Fruit fly (Drosophila melanogaster) whole organism, adult: ENCODE measurements around the gene twf.

Experiments used
- CG11617 ChIP-seq: fragments of 200-800 bp; sonication (Bioruptor generic); optimal IDR thresholded peaks from 2 replicates; lab custom pipeline; 2017; ENCODE audit warnings: mild to moderate bottlenecking, missing biosample characterization, missing genetic modification reagents, missing genetic modification characterization
- CG12768 ChIP-seq: fragments of 200-800 bp; sonication (Bioruptor generic); optimal IDR thresholded peaks from 2 replicates; lab custom pipeline; 2017; ENCODE audit warnings: missing biosample characterization, missing genetic modification characterization, mild to moderate bottlenecking, moderate library complexity, missing genetic modification reagents
- CG14711 ChIP-seq: fragments of 200-800 bp; sonication (Bioruptor generic); optimal IDR thresholded peaks from 2 replicates; lab custom pipeline; 2018; ENCODE audit warnings: missing biosample characterization, mild to moderate bottlenecking, missing genetic modification characterization, moderate library complexity
- CG1620 ChIP-seq: fragments of 200-800 bp; sonication (Bioruptor generic); optimal IDR thresholded peaks from 2 replicates; lab custom pipeline; 2016; ENCODE audit warnings: missing biosample characterization, missing genetic modification characterization
- CG33017 ChIP-seq: fragments of 200-800 bp; sonication (Bioruptor generic); optimal IDR thresholded peaks from 2 replicates; lab custom pipeline; 2018; ENCODE audit warnings: missing biosample characterization, mild to moderate bottlenecking, missing genetic modification characterization, moderate library complexity
- CG5204 ChIP-seq: fragments of 200-800 bp; sonication (Bioruptor generic); optimal IDR thresholded peaks from 2 replicates; lab custom pipeline; 2016; ENCODE audit warnings: missing biosample characterization, missing genetic modification characterization
- CG7045 ChIP-seq: fragments of 200-800 bp; sonication (Bioruptor generic); optimal IDR thresholded peaks from 2 replicates; lab custom pipeline; 2017; ENCODE audit warnings: missing biosample characterization, mild to moderate bottlenecking, missing genetic modification characterization
- CG7101 ChIP-seq: fragments of 200-800 bp; sonication (Bioruptor generic); optimal IDR thresholded peaks from 2 replicates; lab custom pipeline; 2018; ENCODE audit warnings: missing biosample characterization, mild to moderate bottlenecking, missing genetic modification characterization, moderate library complexity
- Clk ChIP-seq: fragments of 200-800 bp; sonication (Bioruptor generic); optimal IDR thresholded peaks from 2 replicates; lab custom pipeline; 2017; ENCODE audit warnings: missing biosample characterization, missing genetic modification characterization
- Crg-1 ChIP-seq: fragments of 200-800 bp; sonication (Bioruptor generic); optimal IDR thresholded peaks from 2 replicates; lab custom pipeline; 2016; ENCODE audit warnings: missing biosample characterization, missing genetic modification characterization
- Hr96 ChIP-seq: fragments of 200-800 bp; sonication (Bioruptor generic); optimal IDR thresholded peaks from 2 replicates; lab custom pipeline; 2016; ENCODE audit warnings: missing biosample characterization, missing genetic modification characterization
- Mnt ChIP-seq: fragments of 200-800 bp; sonication (Bioruptor generic); optimal IDR thresholded peaks from 2 replicates; lab custom pipeline; 2016; ENCODE audit warnings: missing biosample characterization, mild to moderate bottlenecking, missing genetic modification characterization
- bab1 ChIP-seq: fragments of 200-800 bp; sonication (Bioruptor generic); optimal IDR thresholded peaks from 3 replicates; lab custom pipeline; 2019; ENCODE audit warnings: missing biosample characterization, mild to moderate bottlenecking, missing genetic modification characterization, moderate library complexity
- cic ChIP-seq: fragments of 200-800 bp; sonication (Bioruptor generic); optimal IDR thresholded peaks from 2 replicates; lab custom pipeline; 2017; ENCODE audit warnings: missing biosample characterization, mild to moderate bottlenecking, missing genetic modification characterization, moderate library complexity
- cnc ChIP-seq, 2 experiments: fragments of >200 bp; optimal IDR thresholded peaks; 2 replicates each; lab custom pipeline; 2017
- kay ChIP-seq: fragments of 200-800 bp; sonication (Bioruptor generic); peaks from one replicate; lab custom pipeline; 2016; ENCODE audit warnings: missing biosample characterization, missing genetic modification characterization, borderline replicate concordance
- ovo ChIP-seq: fragments of 200-800 bp; sonication (Bioruptor generic); optimal IDR thresholded peaks from 2 replicates; lab custom pipeline; 2016; ENCODE audit warnings: missing biosample characterization, missing genetic modification characterization
- pad ChIP-seq: fragments of 200-800 bp; sonication (Bioruptor generic); optimal IDR thresholded peaks from 3 replicates; lab custom pipeline; 2017; ENCODE audit warnings: missing biosample characterization, missing genetic modification characterization, mild to moderate bottlenecking, moderate library complexity, missing genetic modification reagents
- tj ChIP-seq: fragments of 200-800 bp; sonication (Bioruptor generic); optimal IDR thresholded peaks from 3 replicates; lab custom pipeline; 2017; ENCODE audit warnings: missing biosample characterization, mild to moderate bottlenecking, missing genetic modification characterization, moderate library complexity
- toe ChIP-seq: fragments of 200-800 bp; sonication (Bioruptor generic); optimal IDR thresholded peaks from 2 replicates; lab custom pipeline; 2016; ENCODE audit warnings: missing biosample characterization, missing genetic modification characterization

Gene twf

DNA sequence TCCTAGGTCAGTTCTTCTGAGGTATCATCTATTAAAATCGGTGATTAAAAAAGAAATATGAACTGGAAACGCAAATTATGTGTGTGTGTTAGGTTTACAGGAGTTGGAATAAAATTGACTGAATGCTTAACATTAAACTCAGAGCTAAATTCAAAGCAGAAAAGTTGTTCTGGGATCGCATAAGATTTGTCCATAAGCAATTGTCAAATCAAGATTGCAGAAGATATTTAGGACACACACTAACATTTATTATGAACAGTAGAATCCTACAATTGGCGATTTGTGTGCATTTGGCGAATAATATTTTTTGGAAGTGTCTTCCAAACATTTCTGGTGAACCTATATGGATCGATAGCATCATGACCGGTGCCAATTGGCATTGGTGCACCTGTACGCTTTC, 34.9 kb downstream of the twf start, which contains the start of gene CG31533:
Gene CG31533 (minus strand): TSS at position 101 of the 400 bp plus-strand sequence.
- TF ChIP-seq toe (GFP tag; lab: Kevin White, UChicago), result no peak
- no peak for TF ChIP-seq CG14711 (tag; lab: Kevin White, UChicago)
- no peak for TF ChIP-seq ovo
- TF ChIP-seq CG5204, result no peak
- TF ChIP-seq Mnt (GFP tag; lab: Kevin White, UChicago), result no peak
- TF ChIP-seq tj (GFP tag; lab: Kevin White, UChicago), result no peak
- TF ChIP-seq pad (GFP tag; lab: Kevin White, UChicago), result no peak
- TF ChIP-seq cic (GFP tag; lab: Kevin White, UChicago), result no peak
- no peak for TF ChIP-seq CG7101 (tag; lab: Kevin White, UChicago)
- TF ChIP-seq CG33017 (tag; lab: Kevin White, UChicago), result no peak
- TF ChIP-seq Crg-1 (GFP tag; lab: Kevin White, UChicago), result no peak
- no peak for TF ChIP-seq cnc (optimal IDR thresholded peaks at IDR 0.05; lab: Kevin White, UChicago)
- no peak for TF ChIP-seq CG12768
- TF ChIP-seq bab1, result no peak
- no peak for TF ChIP-seq Hr96 (GFP tag; lab: Kevin White, UChicago)
- no peak for TF ChIP-seq CG7045 (GFP tag; lab: Kevin White, UChicago)
- no peak for TF ChIP-seq CG11617 (GFP tag; lab: Kevin White, UChicago)

DNA sequence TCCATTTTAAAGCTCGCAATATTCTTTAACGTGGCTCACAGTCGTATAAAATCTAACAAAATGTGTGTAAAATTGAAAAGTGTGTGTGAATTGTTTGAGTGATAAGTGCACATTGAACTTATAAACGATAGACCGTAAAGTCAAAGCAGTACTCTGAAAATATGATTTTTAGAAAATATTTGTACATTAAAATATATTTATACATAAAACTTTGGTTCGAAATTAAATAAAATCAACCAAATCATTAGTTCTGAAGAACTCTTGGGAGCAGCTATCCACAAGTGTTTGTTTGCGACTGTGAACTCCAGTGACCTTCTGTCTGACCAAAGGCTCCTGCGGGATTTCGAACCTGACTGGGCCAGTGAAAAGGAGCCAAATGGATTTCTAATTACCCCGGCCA, 37.7 kb downstream of the twf start, which contains the start of gene CG31327:
Gene CG31327 (minus strand): TSS at position 101 of the 400 bp plus-strand sequence.
- TF ChIP-seq Crg-1 (GFP tag; lab: Kevin White, UChicago) (no peak), Clk (GFP tag; lab: Kevin White, UChicago) (no peak), ovo (no peak), Mnt (GFP tag; lab: Kevin White, UChicago) (no peak), pad (GFP tag; lab: Kevin White, UChicago) (no peak), kay (no peak), CG7101 (tag; lab: Kevin White, UChicago) (no peak), CG7045 (GFP tag; lab: Kevin White, UChicago) (no peak), toe (GFP tag; lab: Kevin White, UChicago) (no peak), cic (GFP tag; lab: Kevin White, UChicago) (no peak), CG1620 (GFP tag; lab: Kevin White, UChicago) (no peak), CG11617 (GFP tag; lab: Kevin White, UChicago) (no peak)

DNA sequence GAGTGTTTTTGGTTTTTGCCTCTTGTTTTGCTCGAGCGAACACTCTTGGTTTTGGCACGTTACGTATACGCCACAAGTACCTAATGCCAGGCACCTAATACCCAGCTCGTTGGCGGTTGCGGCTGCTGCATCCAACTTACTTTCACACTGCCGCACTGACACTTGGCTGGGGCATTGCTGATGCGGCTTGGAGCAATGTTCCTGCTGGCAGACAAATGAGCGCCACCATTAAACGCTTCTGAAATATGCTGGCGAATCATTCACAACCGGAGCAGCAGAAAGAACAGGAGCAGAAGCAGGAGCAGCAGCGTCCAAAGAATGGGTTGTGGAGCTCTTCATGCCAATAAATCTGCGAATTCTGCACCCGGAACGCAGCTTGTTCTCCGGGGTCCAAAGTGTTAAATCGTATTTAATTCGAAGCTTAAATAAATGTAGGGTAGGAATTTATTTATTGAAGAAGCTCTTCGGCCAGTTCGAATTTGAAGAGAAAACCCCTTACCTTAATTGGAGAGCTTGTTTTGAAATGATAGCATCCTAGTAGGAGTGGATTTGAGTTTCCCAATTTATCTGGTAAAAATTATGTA, 39.8 kb downstream of the twf start, which contains the start of gene CG3199:
Gene CG3199 (plus strand): TSS at position 534 of the 584 bp plus-strand sequence.
- TF ChIP-seq CG11617 (GFP tag; lab: Kevin White, UChicago) (no peak), cic (GFP tag; lab: Kevin White, UChicago) (no peak)
